Worm (Caenorhabditis elegans): ENCODE results near the gene srd-68.

The srd-68 gene

DNA sequence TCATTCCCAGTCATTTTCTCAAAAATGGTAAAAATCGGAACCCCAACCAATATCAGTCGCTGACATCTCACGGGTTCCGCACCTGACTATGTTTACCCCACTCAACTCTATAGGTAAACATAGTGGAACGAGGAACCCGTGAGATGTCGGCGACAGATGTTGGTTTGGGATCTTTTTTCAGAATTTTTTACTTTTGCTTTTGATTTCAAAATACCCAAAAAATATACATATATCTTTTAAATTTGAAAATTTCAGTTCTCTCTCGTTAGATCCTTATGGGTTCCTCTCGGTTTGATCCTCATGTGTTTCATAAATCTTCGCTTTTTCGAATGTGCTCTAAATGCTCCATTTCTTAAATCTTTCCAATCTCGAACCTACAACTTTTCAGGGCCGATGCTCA, 29.0 kb downstream of the srd-68 start, which contains the start of gene srw-23:
srw-23 (plus strand) TSS at position 301 of the 400 bp plus-strand sequence.
- no peak for TF ChIP-seq scrt-1 (GFP tag; IDR thresholded peaks at IDR 0.05)
- no peak for TF ChIP-seq F13C5.2 (tag; optimal IDR thresholded peaks at IDR 0.05)
- TF ChIP-seq B0310.2 (tag; optimal IDR thresholded peaks at IDR 0.05) = no peak
- no peak for TF ChIP-seq tbx-37 (GFP tag; conservative IDR thresholded peaks at IDR 0.05)
- TF ChIP-seq tbx-11 (GFP tag; IDR thresholded peaks at IDR 0.05) = no peak
- no peak for TF ChIP-seq pes-1 (GFP tag; IDR thresholded peaks at IDR 0.05)
- TF ChIP-seq ceh-36 (tag; optimal IDR thresholded peaks at IDR 0.05) = no peak
- no peak for TF ChIP-seq aly-1 (tag; optimal IDR thresholded peaks at IDR 0.05)
- no peak for TF ChIP-seq ceh-13 (GFP tag; optimal IDR thresholded peaks at IDR 0.05)
- no peak for TF ChIP-seq hmg-4 (GFP tag; optimal IDR thresholded peaks at IDR 0.05)
- no peak for TF ChIP-seq sea-1 (GFP tag; conservative IDR thresholded peaks at IDR 0.05)
- TF ChIP-seq flt-1 (GFP tag; IDR thresholded peaks at IDR 0.05) = no peak
- TF ChIP-seq ama-1 (optimal IDR thresholded peaks at IDR 0.05) = no peak
- no peak for TF ChIP-seq hmbx-1 (tag; optimal IDR thresholded peaks at IDR 0.05)
- TF ChIP-seq tra-4 (tag; optimal IDR thresholded peaks at IDR 0.05) = no peak
- no peak for TF ChIP-seq hnd-1 (tag; optimal IDR thresholded peaks at IDR 0.05)

DNA sequence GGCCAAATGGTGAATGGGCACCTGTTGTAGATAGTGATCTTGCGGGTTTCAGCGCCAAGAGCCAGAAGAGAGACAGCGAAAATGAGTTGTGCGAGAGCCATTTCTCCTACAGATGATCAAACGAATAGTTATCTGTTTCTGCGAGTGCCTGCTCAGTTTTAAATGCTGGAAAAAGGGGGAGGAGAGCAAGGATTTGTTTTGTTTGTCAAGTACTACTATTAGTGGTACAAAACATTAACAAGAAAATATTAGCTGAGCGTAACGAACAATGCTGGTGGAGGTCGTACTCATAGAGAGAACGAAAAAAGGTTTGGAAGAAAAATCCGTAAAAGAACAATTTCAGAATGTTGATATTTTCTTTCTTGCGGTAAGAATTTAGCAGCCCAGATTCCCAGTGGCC, 31.2 kb downstream of the srd-68 start, which contains the start of gene thn-4:
thn-4 (minus strand) TSS at position 101 of the 400 bp plus-strand sequence.
- no peak for TF ChIP-seq B0310.2 (tag; optimal IDR thresholded peaks at IDR 0.05)
- TF ChIP-seq tbx-37 (GFP tag; conservative IDR thresholded peaks at IDR 0.05) = no peak
- TF ChIP-seq hmbx-1 (tag; optimal IDR thresholded peaks at IDR 0.05) = no peak
- TF ChIP-seq tbx-11 (GFP tag; IDR thresholded peaks at IDR 0.05) = no peak
- TF ChIP-seq flt-1 (GFP tag; IDR thresholded peaks at IDR 0.05) = no peak

DNA sequence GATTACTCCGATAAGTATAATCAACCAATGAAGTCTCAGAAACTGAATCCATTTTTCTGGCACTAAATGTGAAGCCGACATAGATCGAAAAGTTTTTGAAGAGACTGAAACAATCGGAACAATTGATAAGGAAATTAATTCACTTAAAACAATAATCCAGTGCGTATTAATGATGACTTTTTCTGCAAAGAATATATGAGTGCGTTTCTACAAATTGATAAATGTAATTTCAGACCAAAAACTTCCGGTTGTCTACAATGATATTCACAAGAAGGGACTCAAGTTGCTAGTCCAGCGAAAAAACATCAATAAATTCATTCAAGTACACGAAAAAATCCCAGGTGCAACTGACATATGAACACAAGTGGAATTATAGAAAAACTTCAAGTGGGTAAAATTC, 32.9 kb downstream of the srd-68 start, which contains the start of gene clec-33:
clec-33 (minus strand) TSS at position 101 of the 400 bp plus-strand sequence.
- TF ChIP-seq hmbx-1 (tag; optimal IDR thresholded peaks at IDR 0.05) = no peak
- TF ChIP-seq tbx-37 (GFP tag; conservative IDR thresholded peaks at IDR 0.05) = no peak
- TF ChIP-seq tbx-11 (GFP tag; IDR thresholded peaks at IDR 0.05) = no peak
- TF ChIP-seq ceh-13 (GFP tag; optimal IDR thresholded peaks at IDR 0.05) = no peak
- TF ChIP-seq tra-4 (tag; optimal IDR thresholded peaks at IDR 0.05) = no peak
- no peak for TF ChIP-seq F13C5.2 (tag; optimal IDR thresholded peaks at IDR 0.05)
- no peak for TF ChIP-seq hmg-4 (GFP tag; optimal IDR thresholded peaks at IDR 0.05)
- TF ChIP-seq hnd-1 (tag; optimal IDR thresholded peaks at IDR 0.05) = no peak
- TF ChIP-seq aly-1 (tag; optimal IDR thresholded peaks at IDR 0.05) = no peak
- no peak for TF ChIP-seq pes-1 (GFP tag; IDR thresholded peaks at IDR 0.05)
- TF ChIP-seq ama-1 (optimal IDR thresholded peaks at IDR 0.05) = no peak
- no peak for TF ChIP-seq ceh-36 (tag; optimal IDR thresholded peaks at IDR 0.05)
- no peak for TF ChIP-seq scrt-1 (GFP tag; IDR thresholded peaks at IDR 0.05)
- TF ChIP-seq B0310.2 (tag; optimal IDR thresholded peaks at IDR 0.05) = no peak
- no peak for TF ChIP-seq sea-1 (GFP tag; conservative IDR thresholded peaks at IDR 0.05)
- TF ChIP-seq flt-1 (GFP tag; IDR thresholded peaks at IDR 0.05) = no peak
- no peak for TF ChIP-seq ets-7 (tag; optimal IDR thresholded peaks at IDR 0.05)

DNA sequence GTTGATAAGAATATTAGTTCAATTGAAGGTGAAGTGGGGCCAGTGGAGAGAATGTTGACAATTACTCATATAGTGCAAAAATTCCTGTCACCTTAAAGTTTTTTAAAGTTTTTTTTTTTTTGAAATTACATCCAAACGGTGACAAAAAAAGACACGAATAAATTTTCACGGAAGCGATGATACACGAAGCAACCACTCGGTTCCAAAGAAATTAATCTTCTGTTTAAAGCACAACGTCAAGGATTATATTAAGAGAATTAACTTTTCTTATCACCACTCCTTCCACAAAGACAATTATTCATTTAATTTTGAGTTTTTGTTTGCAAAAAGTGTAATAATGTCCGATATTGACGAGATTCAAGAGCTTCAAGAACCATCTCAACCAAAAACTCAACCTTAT, 37.2 kb downstream of the srd-68 start, which contains the start of gene clec-28:
clec-28 (plus strand) TSS at position 301 of the 400 bp plus-strand sequence.
- TF ChIP-seq scrt-1 (GFP tag; IDR thresholded peaks at IDR 0.05) = no peak
- TF ChIP-seq hmg-4 (GFP tag; optimal IDR thresholded peaks at IDR 0.05) = no peak
- no peak for TF ChIP-seq B0310.2 (tag; optimal IDR thresholded peaks at IDR 0.05)
- no peak for TF ChIP-seq tbx-37 (GFP tag; conservative IDR thresholded peaks at IDR 0.05)
- no peak for TF ChIP-seq sea-1 (GFP tag; conservative IDR thresholded peaks at IDR 0.05)
- no peak for TF ChIP-seq ets-7 (tag; optimal IDR thresholded peaks at IDR 0.05)
- TF ChIP-seq ceh-36 (tag; optimal IDR thresholded peaks at IDR 0.05) = no peak
- TF ChIP-seq flt-1 (GFP tag; IDR thresholded peaks at IDR 0.05) = no peak
- TF ChIP-seq aly-1 (tag; optimal IDR thresholded peaks at IDR 0.05) = no peak

DNA sequence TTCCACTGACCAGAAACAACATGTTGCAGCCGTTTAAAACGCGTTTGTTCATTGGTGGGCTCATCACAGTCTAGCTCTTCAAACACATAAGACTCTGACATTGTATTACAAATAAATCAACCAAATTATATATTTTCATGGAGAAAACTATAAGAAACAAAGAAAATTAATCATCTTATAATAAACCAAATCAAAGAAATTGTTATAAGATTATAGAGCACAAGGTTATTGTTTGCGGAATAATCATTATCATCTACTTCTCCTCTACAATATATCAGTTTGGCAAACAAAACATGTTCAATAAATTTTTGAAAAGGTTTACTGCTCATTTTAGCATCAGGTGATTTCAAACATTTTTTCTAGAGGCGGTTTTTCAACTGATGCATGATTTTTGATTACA, 40.9 kb downstream of the srd-68 start, which contains the start of the genes clec-32 and clec-24:
clec-32 (minus strand) TSS at position 101 of the 400 bp plus-strand sequence.
clec-24 (plus strand) TSS at position 294 of the 400 bp plus-strand sequence.
- no peak for TF ChIP-seq tbx-37 (GFP tag; conservative IDR thresholded peaks at IDR 0.05)
- TF ChIP-seq tra-4 (tag; optimal IDR thresholded peaks at IDR 0.05) = no peak
- no peak for TF ChIP-seq flt-1 (GFP tag; IDR thresholded peaks at IDR 0.05)
- no peak for TF ChIP-seq ceh-36 (tag; optimal IDR thresholded peaks at IDR 0.05)
- TF ChIP-seq B0310.2 (tag; optimal IDR thresholded peaks at IDR 0.05) = no peak
- no peak for TF ChIP-seq ama-1 (optimal IDR thresholded peaks at IDR 0.05)
- TF ChIP-seq aly-1 (tag; optimal IDR thresholded peaks at IDR 0.05) = no peak
- TF ChIP-seq F13C5.2 (tag; optimal IDR thresholded peaks at IDR 0.05) = no peak
- no peak for TF ChIP-seq ceh-13 (GFP tag; optimal IDR thresholded peaks at IDR 0.05)
- TF ChIP-seq tbx-11 (GFP tag; IDR thresholded peaks at IDR 0.05) = no peak
- no peak for TF ChIP-seq ets-7 (tag; optimal IDR thresholded peaks at IDR 0.05)
- TF ChIP-seq sea-1 (GFP tag; conservative IDR thresholded peaks at IDR 0.05) = no peak
- TF ChIP-seq scrt-1 (GFP tag; IDR thresholded peaks at IDR 0.05) = no peak
- TF ChIP-seq pes-1 (GFP tag; IDR thresholded peaks at IDR 0.05) = no peak
- no peak for TF ChIP-seq hmbx-1 (tag; optimal IDR thresholded peaks at IDR 0.05)
- TF ChIP-seq hnd-1 (tag; optimal IDR thresholded peaks at IDR 0.05) = no peak
- no peak for TF ChIP-seq hmg-4 (GFP tag; optimal IDR thresholded peaks at IDR 0.05)

DNA sequence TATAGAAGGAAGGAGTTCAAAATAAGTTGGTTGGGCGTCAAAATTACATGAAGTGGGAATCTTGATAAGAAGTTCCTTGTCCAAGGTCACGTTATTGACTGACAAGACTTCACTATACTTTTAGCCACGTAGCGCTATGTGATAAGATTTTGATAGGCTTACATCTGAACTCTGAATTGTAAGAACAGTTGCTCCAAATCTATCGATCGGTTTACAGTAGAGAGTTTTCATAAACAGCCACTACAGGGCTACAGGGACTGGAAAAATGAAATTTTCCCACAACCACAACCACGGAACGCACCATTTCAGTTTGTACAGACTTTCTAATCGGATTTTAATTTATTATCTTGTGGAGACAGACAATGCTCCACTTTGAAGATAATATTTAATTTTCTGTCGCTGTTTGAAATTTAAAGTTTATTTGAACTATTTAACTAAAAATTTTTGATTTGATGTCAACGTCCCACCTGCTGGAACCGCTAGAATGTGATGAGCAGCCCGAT, 44.6 kb downstream of the srd-68 start, which contains the start of the genes clec-31 and clec-22:
clec-31 (minus strand) TSS at position 101 of the 503 bp plus-strand sequence.
clec-22 (plus strand) TSS at position 453 of the 503 bp plus-strand sequence.
- TF ChIP-seq pes-1 (GFP tag; IDR thresholded peaks at IDR 0.05) = no peak
- no peak for TF ChIP-seq F13C5.2 (tag; optimal IDR thresholded peaks at IDR 0.05)
- TF ChIP-seq ama-1 (optimal IDR thresholded peaks at IDR 0.05) = no peak
- TF ChIP-seq hmbx-1 (tag; optimal IDR thresholded peaks at IDR 0.05) = no peak
- TF ChIP-seq tra-4 (tag; optimal IDR thresholded peaks at IDR 0.05) = no peak
- TF ChIP-seq ets-7 (tag; optimal IDR thresholded peaks at IDR 0.05) = no peak
- TF ChIP-seq tbx-11 (GFP tag; IDR thresholded peaks at IDR 0.05) = no peak
- TF ChIP-seq B0310.2 (tag; optimal IDR thresholded peaks at IDR 0.05) = no peak
- TF ChIP-seq hnd-1 (tag; optimal IDR thresholded peaks at IDR 0.05) = no peak
- TF ChIP-seq ceh-36 (tag; optimal IDR thresholded peaks at IDR 0.05) = no peak
- no peak for TF ChIP-seq hmg-4 (GFP tag; optimal IDR thresholded peaks at IDR 0.05)
